Fruit fly (Drosophila melanogaster): ENCODE data around the gene Cdlc2.

Cdlc2 gene

dm6 chr2L:1352768-1353167 is 8.6 kb downstream of the Cdlc2 start, which contains the start of gene CG5556:
TSS of gene CG5556 (minus strand) at chr2L:1352868.
- no peak for TF ChIP-seq tll (GFP tag; optimal IDR thresholded peaks at IDR 0.05)
- no peak for TF ChIP-seq tio (GFP tag; optimal IDR thresholded peaks at IDR 0.05)
- TF ChIP-seq peb (GFP tag; IDR thresholded peaks at IDR 0.05), result no peak
- TF ChIP-seq cg (GFP tag; optimal IDR thresholded peaks at IDR 0.05), result no peak

DNA sequence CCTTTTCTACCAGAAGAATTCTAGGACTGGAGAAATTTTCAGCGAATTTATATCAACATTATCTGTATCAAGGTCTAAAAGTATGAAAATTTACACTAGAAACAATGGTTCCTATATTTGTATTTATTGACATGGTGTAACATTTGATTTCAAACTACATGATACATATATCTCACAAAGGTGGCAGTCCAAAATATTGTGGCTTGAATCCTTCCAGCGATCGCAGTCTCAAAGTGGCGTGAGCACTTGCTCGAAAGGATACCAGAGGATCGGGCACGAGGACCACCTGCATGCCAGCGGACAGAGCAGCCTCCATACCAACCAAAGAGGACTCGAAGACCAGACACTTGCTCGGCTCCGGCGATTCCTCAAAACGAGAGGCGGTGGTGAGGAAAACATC is 9.8 kb downstream of the Cdlc2 start, which contains the start of gene CG5561:
TSS of gene CG5561 (minus strand) at position 101 of the 400 bp plus-strand sequence.
- TF ChIP-seq abd-A (tag; optimal IDR thresholded peaks at IDR 0.05) (no peak), Hsf (GFP tag; optimal IDR thresholded peaks at IDR 0.05) (no peak), Camta (GFP tag; optimal IDR thresholded peaks at IDR 0.05) (no peak), Jarid2 (GFP tag; optimal IDR thresholded peaks at IDR 0.05) (no peak), CG7271 (tag; optimal IDR thresholded peaks at IDR 0.05) (no peak), Stat92E (GFP tag; optimal IDR thresholded peaks at IDR 0.05) (no peak), CG12769 (tag; optimal IDR thresholded peaks at IDR 0.05) (no peak), br (optimal IDR thresholded peaks at IDR 0.05) (no peak), CG8478 (optimal IDR thresholded peaks at IDR 0.05) (no peak), Sin3A (optimal IDR thresholded peaks at IDR 0.05) (no peak), dysf (GFP tag; IDR thresholded peaks at IDR 0.05) (no peak), ftz-f1 (GFP tag; optimal IDR thresholded peaks at IDR 0.05) (no peak)

- TF ChIP-seq Hmr (GFP tag; optimal IDR thresholded peaks at IDR 0.05) (no peak), CG3281 (GFP tag; optimal IDR thresholded peaks at IDR 0.05) (no peak), CG2129 (GFP tag; IDR thresholded peaks at IDR 0.05; ENCODE audit: partially characterized antibody) (no peak), CG12155 (GFP tag; optimal IDR thresholded peaks at IDR 0.05) (no peak), Hsf (GFP tag; optimal IDR thresholded peaks at IDR 0.05) (no peak), CG18764 (GFP tag; optimal IDR thresholded peaks at IDR 0.05) (no peak), NC2α (GFP tag; optimal IDR thresholded peaks at IDR 0.05) (no peak), kah (GFP tag; optimal IDR thresholded peaks at IDR 0.05) (no peak), CG2678 (tag; optimal IDR thresholded peaks at IDR 0.05) (no peak), tin (GFP tag; optimal IDR thresholded peaks at IDR 0.05) (no peak)
These were observed 10.6 kb downstream of the Cdlc2 start, which contains the start of gene CG31924 for dm6 chr2L:1354819-1355218. TSS of gene CG31924 (minus strand) at chr2L:1354919.

DNA sequence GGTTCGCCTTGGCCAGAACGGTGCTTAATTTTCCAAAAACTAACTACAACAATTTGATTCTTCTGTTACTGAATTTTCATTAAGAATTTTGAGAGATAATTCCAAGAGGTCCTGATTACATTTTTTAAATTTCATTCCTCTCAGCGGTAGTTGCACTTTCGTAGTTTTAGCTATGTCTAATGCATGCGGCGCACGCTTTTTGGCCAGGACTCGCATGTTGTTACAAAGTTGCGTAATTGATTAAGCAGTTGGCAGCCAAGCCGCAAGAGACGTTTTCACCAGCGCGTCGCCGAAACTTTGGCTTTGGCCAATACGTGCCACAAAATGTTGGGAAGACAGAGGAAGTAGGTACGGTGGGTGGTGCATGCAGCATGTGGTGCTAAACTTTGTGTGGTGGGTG is 11.6 kb downstream of the Cdlc2 start, which contains the start of gene CG5565:
TSS of gene CG5565 (minus strand) at position 101 of the 400 bp plus-strand sequence.
- TF ChIP-seq CG10274 (GFP tag; optimal IDR thresholded peaks at IDR 0.05), result no peak
- peak; percentile 23 for TF ChIP-seq Ets65A (GFP tag)
- TF ChIP-seq CG18599 (GFP tag; optimal IDR thresholded peaks at IDR 0.05), result no peak
- no peak for TF ChIP-seq CG13624 (GFP tag; optimal IDR thresholded peaks at IDR 0.05)
- TF ChIP-seq ranshi (GFP tag; IDR thresholded peaks at IDR 0.05), result no peak
- TF ChIP-seq CG11093 (GFP tag; IDR thresholded peaks at IDR 0.05), result no peak

- TF ChIP-seq Spps (tag; optimal IDR thresholded peaks at IDR 0.05), result no peak
- TF ChIP-seq MBD-R2 (GFP tag; IDR thresholded peaks at IDR 0.05), result no peak
- no peak for TF ChIP-seq MESR4 (GFP tag; optimal IDR thresholded peaks at IDR 0.05)
- no peak for TF ChIP-seq CG5953 (GFP tag; IDR thresholded peaks at IDR 0.05)
- TF ChIP-seq crc (GFP tag; optimal IDR thresholded peaks at IDR 0.05), result no peak
- TF ChIP-seq maf-S (GFP tag; optimal IDR thresholded peaks at IDR 0.05), result no peak
These were observed 15.5 kb downstream of the Cdlc2 start, which contains the start of gene CG31659 for dm6 chr2L:1359690-1360089. TSS of gene CG31659 (minus strand) at chr2L:1359790.
